Fruit fly (Drosophila melanogaster) whole organism, embryonic: ENCODE results near the gene CG9667.

ENCODE experiments used
- CG10462 ChIP-seq: fragments of 200-800 bp; sonication (Bioruptor generic); optimal IDR thresholded peaks from 2 replicates; lab custom pipeline; 2016; ENCODE audit warnings: missing biosample characterization, missing genetic modification characterization
- CG11093 ChIP-seq: fragments of 200-800 bp; sonication (Bioruptor generic); IDR thresholded peaks from 3 replicates; pipeline ENCODE4 v1.3.6; 2022; ENCODE audit warnings: missing biosample characterization, missing genetic modification characterization
- CG11695 ChIP-seq: fragments of 200-800 bp; sonication (Bioruptor generic); IDR thresholded peaks from 3 replicates; pipeline ENCODE4 v1.3.6; 2022; ENCODE audit warnings: missing biosample characterization, missing genetic modification characterization
- CG12236 ChIP-seq: fragments of 200-800 bp; sonication (Bioruptor generic); optimal IDR thresholded peaks from 2 replicates; lab custom pipeline; 2016; ENCODE audit warnings: missing biosample characterization, missing genetic modification characterization
- CG12299 ChIP-seq: fragments of 200-800 bp; sonication (Bioruptor generic); optimal IDR thresholded peaks from 2 replicates; lab custom pipeline; 2018; ENCODE audit warnings: missing biosample characterization, mild to moderate bottlenecking, missing genetic modification characterization
- CG12744 ChIP-seq: fragments of 200-800 bp; sonication (Bioruptor generic); optimal IDR thresholded peaks from 2 replicates; lab custom pipeline; 2016; ENCODE audit warnings: missing biosample characterization, missing genetic modification characterization
- CG12769 ChIP-seq: fragments of 200-800 bp; sonication (Bioruptor generic); optimal IDR thresholded peaks from 2 replicates; lab custom pipeline; 2019; ENCODE audit warnings: missing biosample characterization, mild to moderate bottlenecking, missing genetic modification characterization, moderate library complexity
- CG13287 ChIP-seq: fragments of 200-800 bp; sonication (Bioruptor generic); IDR thresholded peaks from 2 replicates; pipeline ENCODE4 v1.3.6; 2022; ENCODE audit warnings: missing biosample characterization, missing genetic modification characterization; ENCODE audit not compliant: partially characterized antibody
- CG14710 ChIP-seq: fragments of 200-800 bp; sonication (Bioruptor generic); optimal IDR thresholded peaks from 3 replicates; lab custom pipeline; 2019; ENCODE audit warnings: missing biosample characterization, mild to moderate bottlenecking, missing genetic modification characterization, moderate library complexity
- CG14965 ChIP-seq: fragments of 200-800 bp; sonication (Bioruptor generic); optimal IDR thresholded peaks from 2 replicates; lab custom pipeline; 2016; ENCODE audit warnings: missing biosample characterization, missing genetic modification characterization, borderline replicate concordance
- CG15696 ChIP-seq: fragments of 200-800 bp; sonication (Bioruptor generic); optimal IDR thresholded peaks from 2 replicates; lab custom pipeline; 2019; ENCODE audit warnings: missing biosample characterization, mild to moderate bottlenecking, missing genetic modification characterization, moderate library complexity
- CG1603 ChIP-seq: fragments of 200-800 bp; sonication (Bioruptor generic); optimal IDR thresholded peaks from 2 replicates; lab custom pipeline; 2019; ENCODE audit warnings: missing biosample characterization, mild to moderate bottlenecking, missing genetic modification characterization, moderate library complexity
- CG1647 ChIP-seq: fragments of 200-800 bp; sonication (Bioruptor generic); optimal IDR thresholded peaks from 3 replicates; lab custom pipeline; 2016; ENCODE audit warnings: missing biosample characterization, missing genetic modification characterization
- CG2116 ChIP-seq: fragments of 200-800 bp; sonication (Bioruptor generic); optimal IDR thresholded peaks from 3 replicates; lab custom pipeline; 2018; ENCODE audit warnings: missing biosample characterization, mild to moderate bottlenecking, missing genetic modification characterization
- CG2678 ChIP-seq: fragments of 200-800 bp; sonication (Bioruptor generic); optimal IDR thresholded peaks from 3 replicates; lab custom pipeline; 2019; ENCODE audit warnings: missing biosample characterization, mild to moderate bottlenecking, missing genetic modification characterization, moderate library complexity
- CG31441 ChIP-seq: fragments of 200-800 bp; sonication (Bioruptor generic); IDR thresholded peaks from 2 replicates; pipeline ENCODE4 v1.3.6; 2022; ENCODE audit warnings: missing biosample characterization, missing genetic modification characterization
- CG34422 ChIP-seq: fragments of 200-800 bp; sonication (Bioruptor generic); IDR thresholded peaks from 3 replicates; pipeline ENCODE4 v1.3.6; 2022; ENCODE audit warnings: missing biosample characterization, missing genetic modification characterization
- CG6813 ChIP-seq: fragments of 200-800 bp; sonication (Bioruptor generic); optimal IDR thresholded peaks from 2 replicates; lab custom pipeline; 2017; ENCODE audit warnings: missing biosample characterization, missing genetic modification characterization, mild to moderate bottlenecking, moderate library complexity, missing genetic modification reagents
- CG9817 ChIP-seq: fragments of 200-800 bp; sonication (Bioruptor generic); optimal IDR thresholded peaks from 2 replicates; lab custom pipeline; 2018; ENCODE audit warnings: missing biosample characterization, mild to moderate bottlenecking, missing genetic modification characterization, moderate library complexity
- D ChIP-seq, 2 experiments: fragments of 200-800 bp in 1 of 2; fragments of >200 bp in 1 of 2; sonication (Bioruptor generic) in 1 of 2; optimal IDR thresholded peaks; 2 replicates in 1 of 2; 3 replicates in 1 of 2; lab custom pipeline; 2017; ENCODE audit warnings: mild to moderate bottlenecking in 1 of 2, missing biosample characterization in 1 of 2, missing genetic modification characterization in 1 of 2, missing genetic modification reagents in 1 of 2
- Hmx ChIP-seq: fragments of 200-800 bp; sonication (Bioruptor generic); optimal IDR thresholded peaks from 2 replicates; lab custom pipeline; 2016; ENCODE audit warnings: missing biosample characterization, missing genetic modification characterization
- Max ChIP-seq: fragments of 200-800 bp; sonication (Bioruptor generic); optimal IDR thresholded peaks from 2 replicates; lab custom pipeline; 2016; ENCODE audit warnings: missing biosample characterization, mild to moderate bottlenecking, missing genetic modification characterization
- Nf-YB ChIP-seq: fragments of 200-800 bp; sonication (Bioruptor generic); optimal IDR thresholded peaks from 3 replicates; lab custom pipeline; 2019; ENCODE audit warnings: missing biosample characterization, mild to moderate bottlenecking, missing genetic modification characterization, moderate library complexity
- Nf-YC ChIP-seq: fragments of 200-800 bp; optimal IDR thresholded peaks from 3 replicates; lab custom pipeline; 2019; ENCODE audit warnings: missing biosample characterization, mild to moderate bottlenecking, missing genetic modification characterization, moderate library complexity
- Scr ChIP-seq: fragments of 200-800 bp; sonication (Bioruptor generic); IDR thresholded peaks from 2 replicates; pipeline ENCODE4 v1.3.6; 2022; ENCODE audit warnings: missing biosample characterization, missing genetic modification characterization; ENCODE audit not compliant: partially characterized antibody
- Side ChIP-seq: fragments of 200-800 bp; sonication (Bioruptor generic); optimal IDR thresholded peaks from 2 replicates; lab custom pipeline; 2016; ENCODE audit warnings: missing biosample characterization, missing genetic modification characterization
- Xrp1 ChIP-seq: fragments of 200-800 bp; sonication (Bioruptor generic); IDR thresholded peaks from 2 replicates; pipeline ENCODE4 v1.3.6; 2022; ENCODE audit warnings: missing biosample characterization, missing genetic modification characterization
- br ChIP-seq: fragments of >200 bp; optimal IDR thresholded peaks from 2 replicates; lab custom pipeline; 2017
- chinmo ChIP-seq: fragments of 200-800 bp; sonication (Bioruptor generic); IDR thresholded peaks from 4 replicates; pipeline ENCODE4 v1.3.6; 2022; ENCODE audit warnings: missing biosample characterization, missing genetic modification characterization; ENCODE audit not compliant: partially characterized antibody
- ci ChIP-seq: fragments of 200-800 bp; sonication (Bioruptor generic); IDR thresholded peaks from 3 replicates; pipeline ENCODE4 v1.3.6; 2022; ENCODE audit warnings: missing biosample characterization, missing genetic modification characterization
- dpn ChIP-seq, 2 experiments: fragments of 200-800 bp; sonication (Bioruptor generic); optimal IDR thresholded peaks; 3 replicates each; lab custom pipeline; 2016; ENCODE audit warnings: missing biosample characterization in 2 of 2, missing genetic modification characterization in 2 of 2
- fd64A ChIP-seq: fragments of 200-800 bp; sonication (Bioruptor generic); optimal IDR thresholded peaks from 3 replicates; lab custom pipeline; 2018; ENCODE audit warnings: missing biosample characterization, mild to moderate bottlenecking, missing genetic modification characterization
- gcm2 ChIP-seq: fragments of 200-800 bp; sonication (Bioruptor generic); optimal IDR thresholded peaks from 2 replicates; lab custom pipeline; 2016; ENCODE audit warnings: missing biosample characterization, missing genetic modification characterization
- gem ChIP-seq: fragments of 200-800 bp; sonication (Bioruptor generic); optimal IDR thresholded peaks from 2 replicates; lab custom pipeline; 2019; ENCODE audit warnings: missing biosample characterization, mild to moderate bottlenecking, missing genetic modification characterization, moderate library complexity
- hb ChIP-seq: fragments of 200-800 bp; sonication (Bioruptor generic); IDR thresholded peaks from 3 replicates; pipeline ENCODE4 v1.3.6; 2022; ENCODE audit warnings: missing biosample characterization, missing genetic modification characterization; ENCODE audit not compliant: partially characterized antibody
- inv ChIP-seq: fragments of 200-800 bp; sonication (Bioruptor generic); IDR thresholded peaks from 2 replicates; pipeline ENCODE4 v1.3.6; 2022; ENCODE audit warnings: missing biosample characterization, missing genetic modification characterization; ENCODE audit not compliant: partially characterized antibody
- jumu ChIP-seq: fragments of 200-800 bp; sonication (Bioruptor generic); optimal IDR thresholded peaks from 3 replicates; lab custom pipeline; 2016; ENCODE audit warnings: missing biosample characterization, missing genetic modification characterization
- lab ChIP-seq: fragments of 200-800 bp; sonication (Bioruptor generic); optimal IDR thresholded peaks from 3 replicates; lab custom pipeline; 2017; ENCODE audit warnings: missing biosample characterization, missing genetic modification characterization, mild to moderate bottlenecking, moderate library complexity, missing genetic modification reagents
- lmd ChIP-seq: fragments of 200-800 bp; sonication (Bioruptor generic); IDR thresholded peaks from 2 replicates; pipeline ENCODE4 v1.3.6; 2022; ENCODE audit warnings: missing biosample characterization, missing genetic modification characterization
- pan ChIP-seq, 4 experiments: fragments of >200 bp in 3 of 4; fragments of 200-800 bp in 1 of 4; sonication (Bioruptor generic) in 1 of 4; optimal IDR thresholded peaks in 3 of 4; IDR thresholded peaks in 1 of 4; 2 replicates each; pipeline versions ENCODE4 v1.3.6 to Lab custom; 2017 to 2022; ENCODE audit warnings: missing biosample characterization in 2 of 4, missing genetic modification characterization in 2 of 4, mixed read lengths in 1 of 4
- peb ChIP-seq: fragments of 200-800 bp; sonication (Bioruptor generic); IDR thresholded peaks from 2 replicates; pipeline ENCODE4 v1.3.6; 2022; ENCODE audit warnings: missing biosample characterization, missing genetic modification characterization
- pros ChIP-seq: fragments of 200-800 bp; sonication (Bioruptor generic); optimal IDR thresholded peaks from 3 replicates; lab custom pipeline; 2019; ENCODE audit warnings: missing biosample characterization, mild to moderate bottlenecking, missing genetic modification characterization, moderate library complexity
- sc ChIP-seq, 3 experiments: fragments of >200 bp in 2 of 3; fragments of 200-800 bp in 1 of 3; sonication (Bioruptor generic) in 1 of 3; optimal IDR thresholded peaks; 2 replicates in 2 of 3; 3 replicates in 1 of 3; lab custom pipeline; 2017; ENCODE audit warnings: mild to moderate bottlenecking in 1 of 3, missing biosample characterization in 1 of 3, missing genetic modification characterization in 1 of 3, missing genetic modification reagents in 1 of 3
- sug ChIP-seq: fragments of 200-800 bp; optimal IDR thresholded peaks from 2 replicates; lab custom pipeline; 2019; ENCODE audit warnings: missing biosample characterization, mild to moderate bottlenecking, missing genetic modification characterization, moderate library complexity
- unc-4 ChIP-seq: fragments of 200-800 bp; sonication (Bioruptor generic); IDR thresholded peaks from 2 replicates; pipeline ENCODE4 v1.3.6; 2022; ENCODE audit warnings: missing biosample characterization, missing genetic modification characterization; ENCODE audit not compliant: partially characterized antibody
- yki ChIP-seq: fragments of >200 bp; optimal IDR thresholded peaks from 3 replicates; lab custom pipeline; 2018

Gene CG9667

DNA sequence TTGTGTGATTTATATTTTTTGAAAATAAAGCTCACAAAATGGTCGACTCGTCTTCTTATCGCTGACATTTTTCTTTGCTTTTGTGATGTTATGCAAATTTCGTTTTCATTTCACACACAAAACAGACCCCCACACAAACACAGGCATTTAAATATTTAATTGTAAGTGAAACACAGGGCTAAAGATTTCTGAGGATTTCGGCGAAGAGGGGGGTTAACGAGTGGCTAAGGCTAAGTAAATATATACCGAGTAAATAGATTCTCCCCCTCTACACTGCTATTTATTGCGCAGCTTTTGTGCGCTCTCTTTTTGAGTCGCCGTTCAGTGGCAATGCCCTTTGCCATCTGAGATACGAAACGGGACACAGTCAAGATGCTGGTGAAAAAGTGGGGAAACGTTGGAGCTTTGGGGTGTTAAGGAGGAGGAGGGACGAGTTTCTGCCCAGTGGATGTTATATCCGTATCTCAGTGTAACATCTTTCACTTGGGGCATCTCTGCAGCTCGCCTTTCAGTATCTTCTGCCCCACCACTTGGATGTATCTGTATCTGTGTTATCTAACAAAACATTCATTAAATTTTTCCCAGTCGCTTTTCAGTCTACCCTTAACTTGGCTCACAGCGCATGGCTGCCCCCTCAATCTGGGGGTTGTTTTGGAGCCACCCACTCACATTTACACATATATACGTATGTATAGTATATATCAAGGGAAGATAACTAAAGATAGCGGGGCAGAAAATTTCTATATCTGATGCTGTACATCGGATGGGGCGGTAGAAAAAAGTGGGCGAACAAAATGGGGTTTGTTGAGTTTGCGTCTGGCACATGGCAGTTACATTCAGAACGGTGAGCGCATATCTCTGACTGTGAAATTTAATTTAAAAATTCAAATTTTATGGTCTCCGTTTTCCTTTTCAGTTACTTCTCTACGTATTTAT, 29.8 kb upstream of the CG9667 start (continued):
- TF ChIP-seq CG1603 (peak; percentile 63), CG2678 (tag; lab: Kevin White, UChicago) (peak; percentile 31), br (lab: Kevin White, UChicago) (no peak), CG31441 (GFP tag; lab: Robert Waterston, UW) (no peak), CG14710 (tag; lab: Kevin White, UChicago) (peak; percentile 2), ci (GFP tag; lab: Robert Waterston, UW) (0 out of 3 replicates have a peak, but pooled peaks have one; percentile 58), Max (GFP tag; lab: Kevin White, UChicago) (no peak), lab (peak; percentile 22), Scr (GFP tag; lab: Robert Waterston, UW) (no peak), CG11093 (GFP tag; lab: Robert Waterston, UW) (no peak), gcm2 (no peak), CG15696 (peak; percentile 28), Nf-YB (no peak), sug (no peak), hb (no peak), unc-4 (GFP tag; lab: Robert Waterston, UW) (no peak), chinmo (no peak), CG13287 (GFP tag; lab: Robert Waterston, UW) (no peak), CG2116 (GFP tag; lab: Kevin White, UChicago) (no peak), lmd (GFP tag; lab: Robert Waterston, UW) (no peak), fd64A (peak; percentile 39), Nf-YC (tag; lab: Kevin White, UChicago) (peak; percentile 4), inv (GFP tag; lab: Robert Waterston, UW) (no peak), CG12744 (no peak), CG1647 (GFP tag; lab: Kevin White, UChicago) (no peak), dpn (GFP tag; optimal IDR thresholded peaks at IDR 0.05; lab: Kevin White, UChicago) (no peak), CG34422 (GFP tag; lab: Robert Waterston, UW) (no peak), peb (GFP tag; lab: Robert Waterston, UW) (no peak), CG9817 (peak; percentile 6), CG6813 (GFP tag; lab: Kevin White, UChicago) (peak; percentile 26), CG12769 (tag; lab: Kevin White, UChicago) (no peak), pros (no peak), yki (lab: Kevin White, UChicago) (no peak), jumu (no peak), Xrp1 (GFP tag; lab: Robert Waterston, UW) (peak; percentile 40; the same call in 1 of the 2 replicates), Hmx (GFP tag; lab: Kevin White, UChicago) (no peak), CG12236 (no peak), Side (GFP tag; lab: Kevin White, UChicago) (no peak), gem (tag; lab: Kevin White, UChicago) (peak; percentile 49), sc (optimal IDR thresholded peaks at IDR 0.05; lab: Kevin White, UChicago) (no peak), sc (GFP tag; optimal IDR thresholded peaks at IDR 0.05; lab: Kevin White, UChicago) (peak; percentile 54), CG14965 (GFP tag; lab: Kevin White, UChicago) (no peak), D (optimal IDR thresholded peaks at IDR 0.05; lab: Kevin White, UChicago) (no peak), D (GFP tag; optimal IDR thresholded peaks at IDR 0.05; lab: Kevin White, UChicago) (peak; percentile 3), pan (optimal IDR thresholded peaks at IDR 0.05; lab: Kevin White, UChicago) (no peak), pan (GFP tag; optimal IDR thresholded peaks at IDR 0.05 in 1 of 2, IDR thresholded peaks at IDR 0.05 in 1 of 2) (no peak), CG11695 (no peak), CG12299 (tag; lab: Kevin White, UChicago) (no peak), CG10462 (GFP tag; lab: Kevin White, UChicago) (no peak)
